Worm (Caenorhabditis elegans): ENCODE data around the gene ddo-1.
A peak's percentile ranks its signal among the peaks of the same experiment; 100 is the strongest.

Gene ddo-1

ce11 chrV:17728757-17729156 is 48.3 kb downstream of the ddo-1 start (continued):
- no peak for TF ChIP-seq ztf-11 (tag; optimal IDR thresholded peaks at IDR 0.05)
- TF ChIP-seq nhr-12 (tag; optimal IDR thresholded peaks at IDR 0.05): no peak
- no peak for TF ChIP-seq blmp-1 (tag; optimal IDR thresholded peaks at IDR 0.05)
- no peak for TF ChIP-seq C34B4.2 (tag; optimal IDR thresholded peaks at IDR 0.05)
- TF ChIP-seq ceh-90 (tag; optimal IDR thresholded peaks at IDR 0.05): no peak
- no peak for TF ChIP-seq unc-86 (tag; optimal IDR thresholded peaks at IDR 0.05)
- TF ChIP-seq elt-2 (tag; optimal IDR thresholded peaks at IDR 0.05): no peak
- TF ChIP-seq zip-4 (GFP tag; optimal IDR thresholded peaks at IDR 0.05): no peak
- no peak for TF ChIP-seq isw-1 (GFP tag; IDR thresholded peaks at IDR 0.05)
- TF ChIP-seq jun-1 (tag; optimal IDR thresholded peaks at IDR 0.05): no peak
- no peak for TF ChIP-seq dsc-1 (tag; optimal IDR thresholded peaks at IDR 0.05)
- TF ChIP-seq nhr-47 (tag; optimal IDR thresholded peaks at IDR 0.05): no peak
- no peak for TF ChIP-seq snu-23 (GFP tag; optimal IDR thresholded peaks at IDR 0.05)
- TF ChIP-seq lsy-2 (tag; optimal IDR thresholded peaks at IDR 0.05): peak in 1 of 2 experiments; percentile 32
- TF ChIP-seq nhr-76 (tag; optimal IDR thresholded peaks at IDR 0.05): no peak
- no peak for TF ChIP-seq efl-1 (optimal IDR thresholded peaks at IDR 0.05)
- peak in 1 of 2 experiments; percentile 75 for TF ChIP-seq efl-1 (GFP tag; optimal IDR thresholded peaks at IDR 0.05 in 1 of 2)
- TF ChIP-seq zag-1 (tag; optimal IDR thresholded peaks at IDR 0.05): no peak
- TF ChIP-seq unc-30 (tag; optimal IDR thresholded peaks at IDR 0.05): no peak
- TF ChIP-seq unc-130 (tag; optimal IDR thresholded peaks at IDR 0.05): no peak
- peak; percentile 3 for TF ChIP-seq tbx-2 (tag; optimal IDR thresholded peaks at IDR 0.05)
- no peak for TF ChIP-seq sox-4 (tag; optimal IDR thresholded peaks at IDR 0.05)
- no peak for TF ChIP-seq C04F5.9 (tag; optimal IDR thresholded peaks at IDR 0.05)
- TF ChIP-seq egl-13 (tag; optimal IDR thresholded peaks at IDR 0.05): no peak
- no peak for TF ChIP-seq tlp-1 (tag; optimal IDR thresholded peaks at IDR 0.05)
- no peak for TF ChIP-seq nhr-237 (tag; optimal IDR thresholded peaks at IDR 0.05)
- no peak for TF ChIP-seq sup-37 (GFP tag; optimal IDR thresholded peaks at IDR 0.05)
- no peak for TF ChIP-seq ets-5 (GFP tag; IDR thresholded peaks at IDR 0.05)
- TF ChIP-seq vab-15 (tag; optimal IDR thresholded peaks at IDR 0.05): peak; percentile 69
- TF ChIP-seq pag-3 (tag; optimal IDR thresholded peaks at IDR 0.05; ENCODE audit: borderline replicate concordance, insufficient read depth): no peak
- no peak for TF ChIP-seq ceh-82 (tag; optimal IDR thresholded peaks at IDR 0.05)
- no peak for TF ChIP-seq egl-27 (tag; optimal IDR thresholded peaks at IDR 0.05)
- no peak for TF ChIP-seq aha-1 (tag; optimal IDR thresholded peaks at IDR 0.05)
- no peak for TF ChIP-seq dpl-1 (GFP tag; optimal IDR thresholded peaks at IDR 0.05)
- no peak for TF ChIP-seq swsn-7 (tag; optimal IDR thresholded peaks at IDR 0.05)
- TF ChIP-seq aly-2 (tag; optimal IDR thresholded peaks at IDR 0.05): no peak
- no peak for TF ChIP-seq sptf-1 (tag; optimal IDR thresholded peaks at IDR 0.05)
- no peak for TF ChIP-seq ceh-63 (GFP tag; optimal IDR thresholded peaks at IDR 0.05)
- no peak for TF ChIP-seq mab-9 (GFP tag; IDR thresholded peaks at IDR 0.05)
- no peak for TF ChIP-seq mep-1 (tag; optimal IDR thresholded peaks at IDR 0.05)
- peak; percentile 68 for TF ChIP-seq lin-39 (tag; optimal IDR thresholded peaks at IDR 0.05)
- no peak for TF ChIP-seq grh-1 (GFP tag; IDR thresholded peaks at IDR 0.05)
- TF ChIP-seq C16A3.4 (tag; optimal IDR thresholded peaks at IDR 0.05): no peak
- TF ChIP-seq nhr-77 (tag; optimal IDR thresholded peaks at IDR 0.05): no peak
- peak; percentile 70 for TF ChIP-seq nhr-71 (tag; optimal IDR thresholded peaks at IDR 0.05)
- TF ChIP-seq pqm-1 (tag; optimal IDR thresholded peaks at IDR 0.05): no peak
- TF ChIP-seq rnt-1 (tag; optimal IDR thresholded peaks at IDR 0.05): peak; percentile 74
- no peak for TF ChIP-seq pax-3 (tag; optimal IDR thresholded peaks at IDR 0.05)
- no peak for TF ChIP-seq nhr-90 (tag; optimal IDR thresholded peaks at IDR 0.05; ENCODE audit: poor library complexity)
- no peak for TF ChIP-seq alr-1 (tag; optimal IDR thresholded peaks at IDR 0.05; ENCODE audit: borderline replicate concordance)
- TF ChIP-seq lin-15B (tag; optimal IDR thresholded peaks at IDR 0.05): no peak
- no peak for TF ChIP-seq fkh-10 (GFP tag; optimal IDR thresholded peaks at IDR 0.05)
- TF ChIP-seq lin-14 (GFP tag; optimal IDR thresholded peaks at IDR 0.05): peak; percentile 53
